Worm (Caenorhabditis elegans) whole organism, young adult: ENCODE data around the gene C49C8.8.

ENCODE experiments used
- B0019.2 ChIP-seq: fragments of 200-800 bp; sonication (Bioruptor generic); conservative IDR thresholded peaks from 2 replicates; pipeline ENCODE4 v1.3.6; 2022; ENCODE audit warnings: missing genetic modification reagents, missing genetic modification characterization, missing compliant biosample characterization
- B0035.1 ChIP-seq: sonication (generic microtip); optimal IDR thresholded peaks from 2 replicates; lab custom pipeline; 2016; ENCODE audit warnings: missing genetic modification characterization, mild to moderate bottlenecking, missing compliant biosample characterization, missing genotype, missing genetic modification reagents
- B0336.3 ChIP-seq: fragments of 200-800 bp; sonication (Bioruptor generic); IDR thresholded peaks from 2 replicates; pipeline ENCODE4 v1.3.6; 2022; ENCODE audit warnings: missing genetic modification characterization, missing compliant biosample characterization
- C06A6.2 ChIP-seq: fragments of 200-800 bp; sonication (Bioruptor generic); conservative IDR thresholded peaks from 2 replicates; pipeline ENCODE4 v1.3.6; 2022; ENCODE audit warnings: missing genetic modification characterization, missing compliant biosample characterization
- D2030.7 ChIP-seq: fragments of 200-800 bp; sonication (Bioruptor generic); IDR thresholded peaks from 2 replicates; pipeline ENCODE4 v1.3.6; 2022; ENCODE audit warnings: missing genetic modification reagents, missing genetic modification characterization, missing compliant biosample characterization
- F10E7.11 ChIP-seq: sonication (generic microtip); optimal IDR thresholded peaks from 2 replicates; lab custom pipeline; 2017; ENCODE audit warnings: mild to moderate bottlenecking, missing genetic modification characterization, moderate library complexity, missing compliant biosample characterization
- F23B12.7 ChIP-seq: sonication (generic microtip); optimal IDR thresholded peaks from 2 replicates; lab custom pipeline; 2017; ENCODE audit warnings: missing genetic modification characterization, mild to moderate bottlenecking, missing compliant biosample characterization, antibody characterized with exemption, moderate library complexity; ENCODE audit not compliant: insufficient read depth
- F57A8.1 ChIP-seq: fragments of 200-800 bp; sonication (Bioruptor generic); optimal IDR thresholded peaks from 2 replicates; lab custom pipeline; 2018; ENCODE audit warnings: mild to moderate bottlenecking, missing genetic modification characterization, moderate library complexity, missing compliant biosample characterization
- K11D2.4 ChIP-seq: fragments of 200-800 bp; sonication (Bioruptor generic); IDR thresholded peaks from 2 replicates; pipeline ENCODE4 v1.3.6; 2022; ENCODE audit warnings: missing genetic modification reagents, missing genetic modification characterization, missing compliant biosample characterization
- T26A5.8 ChIP-seq: sonication (generic microtip); optimal IDR thresholded peaks from 2 replicates; lab custom pipeline; 2016; ENCODE audit warnings: missing genetic modification characterization, missing compliant biosample characterization
- Y53F4B.3 ChIP-seq: fragments of 200-800 bp; sonication (Bioruptor generic); IDR thresholded peaks from 2 replicates; pipeline ENCODE4 v1.3.6; 2022; ENCODE audit warnings: missing genetic modification reagents, missing genetic modification characterization, missing compliant biosample characterization
- Y53G8AR.9 ChIP-seq: fragments of 200-800 bp; sonication (Bioruptor generic); conservative IDR thresholded peaks from 2 replicates; pipeline ENCODE4 v1.3.6; 2022; ENCODE audit warnings: missing genetic modification reagents, missing genetic modification characterization, missing compliant biosample characterization
- Y79H2A.3 ChIP-seq: fragments of 200-800 bp; sonication (Bioruptor generic); conservative IDR thresholded peaks from 2 replicates; pipeline ENCODE4 v1.3.6; 2022; ENCODE audit warnings: missing genetic modification reagents, missing genetic modification characterization, missing compliant biosample characterization
- ZK185.1 ChIP-seq: sonication (generic microtip); optimal IDR thresholded peaks from 2 replicates; lab custom pipeline; 2016; ENCODE audit warnings: mild to moderate bottlenecking, missing genetic modification characterization, missing compliant biosample characterization; ENCODE audit not compliant: poor library complexity, severe bottlenecking
- ama-1 ChIP-seq, 3 experiments: fragments of 150-350 bp in 1 of 3; sonication (generic microtip) in 2 of 3; optimal IDR thresholded peaks; 2 replicates each; lab custom pipeline; 2014 to 2018; ENCODE audit warnings: missing biosample characterization in 2 of 3, missing genetic modification characterization in 2 of 3, missing genetic modification reagents in 2 of 3
- aptf-3 ChIP-seq: fragments of 200-800 bp; sonication (Bioruptor generic); IDR thresholded peaks from 2 replicates; pipeline ENCODE4 v1.3.6; 2022; ENCODE audit warnings: missing genetic modification characterization, missing compliant biosample characterization
- attf-6 ChIP-seq: fragments of 200-800 bp; sonication (Bioruptor generic); IDR thresholded peaks from 2 replicates; pipeline ENCODE4 v1.3.6; 2022; ENCODE audit warnings: missing genetic modification reagents, missing genetic modification characterization, missing compliant biosample characterization
- ccch-3 ChIP-seq: fragments of 200-800 bp; sonication (Bioruptor generic); optimal IDR thresholded peaks from 2 replicates; lab custom pipeline; 2018; ENCODE audit warnings: mild to moderate bottlenecking, missing genetic modification characterization, missing compliant biosample characterization
- ceh-40 ChIP-seq: fragments of 200-800 bp; sonication (Bioruptor generic); IDR thresholded peaks from 2 replicates; pipeline ENCODE4 v1.3.6; 2022; ENCODE audit warnings: missing genetic modification characterization, missing compliant biosample characterization
- ceh-58 ChIP-seq: fragments of 200-800 bp; sonication (Bioruptor generic); IDR thresholded peaks from 2 replicates; pipeline ENCODE4 v1.3.6; 2022; ENCODE audit warnings: missing genetic modification characterization, missing compliant biosample characterization
- dpff-1 ChIP-seq: sonication (generic microtip); optimal IDR thresholded peaks from 2 replicates; lab custom pipeline; 2017; ENCODE audit warnings: mild to moderate bottlenecking, missing genetic modification characterization, missing compliant biosample characterization
- egl-18 ChIP-seq: fragments of 200-800 bp; sonication (Bioruptor generic); IDR thresholded peaks from 2 replicates; pipeline ENCODE4 v1.3.6; 2022; ENCODE audit warnings: missing genetic modification reagents, missing genetic modification characterization, missing compliant biosample characterization
- egrh-3 ChIP-seq: fragments of 200-800 bp; sonication (Bioruptor generic); IDR thresholded peaks from 2 replicates; pipeline ENCODE4 v1.3.6; 2022; ENCODE audit warnings: missing genetic modification reagents, missing genetic modification characterization, missing compliant biosample characterization
- fkh-3 ChIP-seq: sonication (generic microtip); optimal IDR thresholded peaks from 2 replicates; lab custom pipeline; 2016; ENCODE audit warnings: mild to moderate bottlenecking, missing genetic modification characterization, missing compliant biosample characterization
- him-1 ChIP-seq: sonication (generic microtip); optimal IDR thresholded peaks from 2 replicates; lab custom pipeline; 2016; ENCODE audit warnings: missing genotype, missing genetic modification reagents, missing genetic modification characterization, missing compliant biosample characterization
- hlh-26 ChIP-seq: fragments of 200-800 bp; sonication (Bioruptor generic); conservative IDR thresholded peaks from 2 replicates; pipeline ENCODE4 v1.3.6; 2022; ENCODE audit warnings: missing genetic modification reagents, missing genetic modification characterization, missing compliant biosample characterization
- let-526 ChIP-seq: fragments of 200-800 bp; sonication (Bioruptor generic); IDR thresholded peaks from 2 replicates; pipeline ENCODE4 v1.3.6; 2022; ENCODE audit warnings: missing genetic modification reagents, missing genetic modification characterization, missing compliant biosample characterization
- lin-35 ChIP-seq, 3 experiments: fragments of 150-350 bp in 2 of 3; sonication (generic microtip) in 1 of 3; optimal IDR thresholded peaks; 2 replicates each; lab custom pipeline; 2014 to 2018; ENCODE audit warnings: missing biosample characterization in 3 of 3, missing genetic modification characterization in 3 of 3, missing genetic modification reagents in 3 of 3
- lin-54 ChIP-seq: fragments of 200-800 bp; sonication (Bioruptor generic); optimal IDR thresholded peaks from 2 replicates; lab custom pipeline; 2018; ENCODE audit warnings: mild to moderate bottlenecking, missing genetic modification characterization, missing compliant biosample characterization
- lir-1 ChIP-seq: fragments of 200-800 bp; sonication (Bioruptor generic); conservative IDR thresholded peaks from 2 replicates; pipeline ENCODE4 v1.3.6; 2022; ENCODE audit warnings: missing genetic modification reagents, missing genetic modification characterization, missing compliant biosample characterization
- lsl-1 ChIP-seq: fragments of 200-800 bp; sonication (Bioruptor generic); optimal IDR thresholded peaks from 2 replicates; lab custom pipeline; 2018; ENCODE audit warnings: mild to moderate bottlenecking, missing genetic modification characterization, moderate library complexity, missing compliant biosample characterization
- lsy-27 ChIP-seq: sonication (generic microtip); optimal IDR thresholded peaks from 2 replicates; lab custom pipeline; 2017; ENCODE audit warnings: missing genetic modification characterization, mild to moderate bottlenecking, missing compliant biosample characterization, antibody characterized with exemption, missing genotype, borderline replicate concordance; ENCODE audit not compliant: insufficient read depth
- madf-8 ChIP-seq: fragments of 200-800 bp; sonication (Bioruptor generic); conservative IDR thresholded peaks from 2 replicates; pipeline ENCODE4 v1.3.6; 2022; ENCODE audit warnings: missing genetic modification reagents, missing genetic modification characterization, missing compliant biosample characterization
- mcd-1 ChIP-seq: fragments of 200-800 bp; sonication (Bioruptor generic); IDR thresholded peaks from 2 replicates; pipeline ENCODE4 v1.3.6; 2022; ENCODE audit warnings: missing genetic modification reagents, missing genetic modification characterization, missing compliant biosample characterization
- nfya-1 ChIP-seq: sonication (generic microtip); optimal IDR thresholded peaks from 2 replicates; lab custom pipeline; 2017; ENCODE audit warnings: antibody characterized with exemption, missing compliant biosample characterization, missing genetic modification characterization, borderline replicate concordance; ENCODE audit not compliant: insufficient read depth
- nhr-120 ChIP-seq: fragments of 200-800 bp; sonication (Bioruptor generic); IDR thresholded peaks from 2 replicates; pipeline ENCODE4 v1.3.6; 2022; ENCODE audit warnings: missing genetic modification characterization, missing compliant biosample characterization
- nhr-80 ChIP-seq: sonication (generic microtip); optimal IDR thresholded peaks from 2 replicates; lab custom pipeline; 2016; ENCODE audit warnings: missing genetic modification characterization, missing compliant biosample characterization
- pha-4 ChIP-seq: fragments of 150-350 bp; sonication (generic microtip); optimal IDR thresholded peaks from 2 replicates; lab custom pipeline; 2014; ENCODE audit warnings: missing biosample characterization, missing genetic modification reagents, missing genetic modification characterization
- rcor-1 ChIP-seq: fragments of 200-800 bp; sonication (Bioruptor generic); IDR thresholded peaks from 2 replicates; pipeline ENCODE4 v1.3.6; 2022; ENCODE audit warnings: missing genetic modification reagents, missing genetic modification characterization, missing compliant biosample characterization
- rpc-1 ChIP-seq, 2 experiments: fragments of 150-350 bp in 1 of 2; sonication (generic microtip) in 1 of 2; optimal IDR thresholded peaks; 2 replicates each; lab custom pipeline; 2014 to 2018; ENCODE audit warnings: missing biosample characterization in 1 of 2, missing genetic modification characterization in 1 of 2, missing genetic modification reagents in 1 of 2, missing genotype in 1 of 2
- snpc-1.3 ChIP-seq: sonication (generic microtip); optimal IDR thresholded peaks from 2 replicates; lab custom pipeline; 2017; ENCODE audit warnings: missing genetic modification characterization, mild to moderate bottlenecking, missing compliant biosample characterization, antibody characterized with exemption, moderate library complexity, missing genotype, missing genetic modification reagents; ENCODE audit not compliant: insufficient read depth
- snpc-3.4 ChIP-seq: sonication (generic microtip); optimal IDR thresholded peaks from 2 replicates; lab custom pipeline; 2017; ENCODE audit warnings: missing genetic modification characterization, mild to moderate bottlenecking, missing compliant biosample characterization, antibody characterized with exemption, moderate library complexity, missing genotype, missing genetic modification reagents
- zim-3 ChIP-seq: sonication (generic microtip); optimal IDR thresholded peaks from 2 replicates; lab custom pipeline; 2017; ENCODE audit warnings: mild to moderate bottlenecking, missing genetic modification characterization, moderate library complexity, missing compliant biosample characterization
- ztf-18 ChIP-seq: sonication (generic microtip); optimal IDR thresholded peaks from 2 replicates; lab custom pipeline; 2016; ENCODE audit warnings: missing genotype, mild to moderate bottlenecking, missing genetic modification characterization, missing compliant biosample characterization
- ztf-28 ChIP-seq: fragments of 200-800 bp; sonication (Bioruptor generic); IDR thresholded peaks from 2 replicates; pipeline ENCODE4 v1.3.6; 2022; ENCODE audit warnings: missing genetic modification reagents, missing genetic modification characterization, missing compliant biosample characterization
- ztf-3 ChIP-seq: fragments of 200-800 bp; sonication (Bioruptor generic); optimal IDR thresholded peaks from 2 replicates; lab custom pipeline; 2018; ENCODE audit warnings: mild to moderate bottlenecking, missing genetic modification characterization, missing compliant biosample characterization

Gene C49C8.8

DNA sequence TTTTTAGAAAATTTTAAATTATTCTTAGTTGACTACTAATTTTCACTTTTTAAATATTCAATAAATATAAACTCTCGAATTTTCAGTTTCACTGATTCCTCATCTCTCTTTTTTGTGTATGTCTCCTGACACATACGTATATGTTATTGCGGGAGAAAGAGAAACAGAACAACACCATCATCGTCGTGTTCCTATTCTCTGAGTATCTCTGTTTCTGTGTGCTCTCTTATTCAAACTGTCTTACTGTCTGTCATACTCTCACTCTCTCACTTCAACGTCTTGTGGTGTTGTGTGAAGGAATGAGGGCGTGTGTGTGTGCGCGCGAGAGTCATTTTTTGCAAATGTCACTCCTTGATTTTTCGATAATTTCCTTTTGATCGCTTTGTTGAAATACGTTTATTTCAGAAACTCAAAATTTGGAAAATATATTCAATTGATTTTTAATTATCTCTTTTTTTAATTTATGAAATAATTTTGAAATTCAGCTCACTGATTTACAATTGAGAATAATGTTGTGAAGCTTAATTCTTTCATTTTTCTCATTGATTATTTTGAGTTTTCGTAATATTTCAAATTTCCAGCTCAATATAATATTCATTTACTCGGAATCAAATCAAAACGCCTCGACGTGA, 31.7 kb upstream of the C49C8.8 start, which contains the start of gene lin-49 (continued):
- no peak for TF ChIP-seq ceh-58 (GFP tag; lab: Robert Waterston, UW)
- TF ChIP-seq ztf-3 (GFP tag; lab: Kevin White, UChicago) = no peak
- no peak for TF ChIP-seq K11D2.4 (GFP tag; lab: Robert Waterston, UW)
- TF ChIP-seq B0336.3 (GFP tag; lab: Robert Waterston, UW) = peak; percentile 43; the same call in 1 of the 2 replicates
- no peak for TF ChIP-seq madf-8 (GFP tag; lab: Robert Waterston, UW)
- no peak for TF ChIP-seq T26A5.8 (tag; lab: Kevin White, UChicago)
- TF ChIP-seq ceh-40 (GFP tag; lab: Robert Waterston, UW) = no peak
- no peak for TF ChIP-seq let-526 (GFP tag; lab: Robert Waterston, UW)
- TF ChIP-seq lsl-1 (GFP tag; lab: Kevin White, UChicago) = no peak
- TF ChIP-seq rpc-1 (optimal IDR thresholded peaks at IDR 0.05; lab: Kevin White, UChicago) = no peak
- no peak for TF ChIP-seq rpc-1 (tag; optimal IDR thresholded peaks at IDR 0.05; lab: Kevin White, UChicago)
- no peak for TF ChIP-seq ztf-28 (GFP tag; lab: Robert Waterston, UW)
- TF ChIP-seq lsy-27 (tag; lab: Kevin White, UChicago) = no peak
- TF ChIP-seq lir-1 (GFP tag; lab: Robert Waterston, UW) = no peak
- TF ChIP-seq nfya-1 (tag; lab: Kevin White, UChicago) = no peak
- no peak for TF ChIP-seq F10E7.11
- TF ChIP-seq fkh-3 (tag; lab: Kevin White, UChicago) = no peak
- no peak for TF ChIP-seq egl-18
- no peak for TF ChIP-seq pha-4
- no peak for TF ChIP-seq zim-3 (tag; lab: Kevin White, UChicago)
- no peak for TF ChIP-seq egrh-3 (GFP tag; lab: Robert Waterston, UW)
- 0 out of 2 replicates have a peak, but pooled peaks have one; percentile 11 for TF ChIP-seq C06A6.2
- no peak for TF ChIP-seq Y53G8AR.9
- TF ChIP-seq mcd-1 (GFP tag; lab: Robert Waterston, UW) = no peak
- TF ChIP-seq F57A8.1 (GFP tag; lab: Kevin White, UChicago) = no peak
- TF ChIP-seq snpc-3.4 (tag; lab: Kevin White, UChicago) = no peak
- TF ChIP-seq Y79H2A.3 (GFP tag; lab: Robert Waterston, UW) = no peak
- no peak for TF ChIP-seq him-1 (tag; lab: Kevin White, UChicago)
- no peak for TF ChIP-seq hlh-26
- no peak for TF ChIP-seq attf-6 (GFP tag; lab: Robert Waterston, UW)
- no peak for TF ChIP-seq Y53F4B.3 (GFP tag; lab: Robert Waterston, UW)
- no peak for TF ChIP-seq nhr-120 (GFP tag; lab: Robert Waterston, UW)
- TF ChIP-seq dpff-1 (tag; lab: Kevin White, UChicago) = no peak
- TF ChIP-seq ZK185.1 = no peak
- no peak for TF ChIP-seq B0035.1 (tag; lab: Kevin White, UChicago)
- no peak for TF ChIP-seq ccch-3 (GFP tag; lab: Kevin White, UChicago)
- TF ChIP-seq lin-35 (GFP tag; optimal IDR thresholded peaks at IDR 0.05; lab: Kevin White, UChicago) = no peak
- TF ChIP-seq rcor-1 = no peak
- TF ChIP-seq F23B12.7 (tag; lab: Kevin White, UChicago) = no peak
- TF ChIP-seq nhr-80 (tag; lab: Kevin White, UChicago) = peak; percentile 75
- TF ChIP-seq ama-1 (optimal IDR thresholded peaks at IDR 0.05; lab: Kevin White, UChicago) = no peak
- TF ChIP-seq ama-1 (GFP tag; optimal IDR thresholded peaks at IDR 0.05; lab: Kevin White, UChicago) = no peak
- TF ChIP-seq B0019.2 (GFP tag; lab: Robert Waterston, UW) = no peak
- no peak for TF ChIP-seq D2030.7
- TF ChIP-seq lin-54 (GFP tag; lab: Kevin White, UChicago) = peak; percentile 36
- no peak for TF ChIP-seq aptf-3 (GFP tag; lab: Robert Waterston, UW)
- TF ChIP-seq snpc-1.3 (tag; lab: Kevin White, UChicago) = no peak
- TF ChIP-seq ztf-18 (tag; lab: Kevin White, UChicago) = peak; percentile 23
